Fruit fly (Drosophila melanogaster) whole organism, adult: Measurements from ENCODE around the gene jub.

ENCODE experiments used
- CG7045 ChIP-seq: fragments of 200-800 bp; sonication (Bioruptor generic); optimal IDR thresholded peaks from 2 replicates; lab custom pipeline; 2017; ENCODE audit warnings: missing biosample characterization, mild to moderate bottlenecking, missing genetic modification characterization
- toe ChIP-seq: fragments of 200-800 bp; sonication (Bioruptor generic); optimal IDR thresholded peaks from 2 replicates; lab custom pipeline; 2016; ENCODE audit warnings: missing biosample characterization, missing genetic modification characterization

DNA sequence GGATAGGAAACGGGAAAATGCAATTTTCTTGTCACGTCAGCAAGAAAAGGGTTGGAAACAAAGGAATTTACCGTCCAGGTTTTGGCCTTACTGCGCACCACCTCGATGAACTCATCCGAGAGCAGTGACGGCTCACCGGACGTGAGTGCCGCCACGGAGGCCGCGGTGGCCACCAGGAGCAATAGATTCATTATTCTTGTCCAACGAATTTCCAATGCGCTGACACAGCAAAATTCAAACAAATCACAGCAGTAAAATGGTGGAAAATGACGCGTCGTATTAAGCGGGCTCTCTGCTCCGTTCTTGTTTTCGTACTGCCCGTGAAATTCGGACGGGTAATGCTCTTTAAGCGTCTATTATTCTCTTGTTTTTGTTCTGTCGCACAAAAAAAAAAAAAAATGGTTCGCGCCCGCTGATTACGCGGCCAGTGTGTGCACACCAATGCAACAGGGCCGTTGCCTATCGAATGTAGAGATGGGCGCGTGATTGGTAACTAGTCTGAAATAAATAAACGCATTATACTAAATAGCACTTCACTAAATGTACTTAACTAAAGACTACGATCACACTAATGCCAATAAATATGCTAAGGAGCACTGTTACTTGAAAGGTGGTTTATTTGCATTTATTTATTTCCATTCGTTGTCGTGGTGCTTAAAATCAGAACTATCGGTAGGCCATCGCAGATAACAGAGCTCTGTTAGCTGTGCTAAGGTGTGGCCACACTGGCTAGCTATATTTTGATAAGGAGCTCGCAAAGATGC, 48.2 kb downstream of the jub start, which contains the start of the genes CtsB and amrt:
- TF ChIP-seq CG7045 (GFP tag; lab: Kevin White, UChicago) (peak; percentile 60), toe (GFP tag; lab: Kevin White, UChicago) (peak; percentile 76)
